Fruit fly (Drosophila melanogaster): ENCODE results near the gene CG6576.

- TF ChIP-seq CG31627 (GFP tag; optimal IDR thresholded peaks at IDR 0.05) (peak; percentile 14), Blimp-1 (GFP tag; optimal IDR thresholded peaks at IDR 0.05) (no peak), Hr38 (GFP tag; optimal IDR thresholded peaks at IDR 0.05) (no peak), eg (GFP tag; IDR thresholded peaks at IDR 0.05) (peak; percentile 54; the same call in 2 of the 3 replicates), CG6854 (GFP tag; optimal IDR thresholded peaks at IDR 0.05) (no peak), dac (GFP tag; optimal IDR thresholded peaks at IDR 0.05) (peak; percentile 73), CG8632 (GFP tag; optimal IDR thresholded peaks at IDR 0.05) (peak; percentile 35), Eip78C (GFP tag) (peak; percentile 89), Gug (GFP tag; IDR thresholded peaks at IDR 0.05) (peak; percentile 25; the same call in 1 of the 2 replicates), CG6276 (GFP tag; optimal IDR thresholded peaks at IDR 0.05) (peak; percentile 67), CG3919 (GFP tag; optimal IDR thresholded peaks at IDR 0.05) (peak; percentile 66), esn (GFP tag; optimal IDR thresholded peaks at IDR 0.05) (peak; percentile 56), topi (GFP tag; optimal IDR thresholded peaks at IDR 0.05) (peak; percentile 32)
Observed at dm6 chr3L:8781993-8782392, 26.2 kb downstream of the CG6576 start.
